Fruit fly (Drosophila melanogaster): ENCODE measurements around the gene Bre1.

Bre1 gene

DNA sequence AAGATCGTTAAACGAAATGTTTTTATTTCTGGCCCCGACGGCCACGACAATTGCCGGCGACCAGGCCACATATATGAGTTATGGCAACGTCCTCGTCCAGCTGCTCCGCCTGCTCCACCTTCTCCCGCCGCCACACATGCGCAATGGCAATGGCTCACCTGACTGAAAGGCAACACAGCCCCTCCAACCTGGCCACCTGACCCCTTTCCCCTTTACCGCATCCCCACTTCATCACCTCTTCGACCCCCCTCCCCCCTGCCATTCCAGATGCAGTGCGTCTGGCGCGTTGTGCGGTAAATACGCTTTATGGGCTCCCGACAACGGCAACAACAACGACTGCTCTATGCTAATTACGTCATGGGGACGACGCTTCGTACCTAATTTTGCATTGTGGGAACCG is 39.8 kb upstream of the Bre1 start:
- TF ChIP-seq crol (GFP tag; IDR thresholded peaks at IDR 0.05) (peak; percentile 64), CG11504 (tag; optimal IDR thresholded peaks at IDR 0.05) (peak; percentile 69), CG3847 (GFP tag; IDR thresholded peaks at IDR 0.05) (no peak), amos (GFP tag; IDR thresholded peaks at IDR 0.05; ENCODE audit: partially characterized antibody) (no peak)

DNA sequence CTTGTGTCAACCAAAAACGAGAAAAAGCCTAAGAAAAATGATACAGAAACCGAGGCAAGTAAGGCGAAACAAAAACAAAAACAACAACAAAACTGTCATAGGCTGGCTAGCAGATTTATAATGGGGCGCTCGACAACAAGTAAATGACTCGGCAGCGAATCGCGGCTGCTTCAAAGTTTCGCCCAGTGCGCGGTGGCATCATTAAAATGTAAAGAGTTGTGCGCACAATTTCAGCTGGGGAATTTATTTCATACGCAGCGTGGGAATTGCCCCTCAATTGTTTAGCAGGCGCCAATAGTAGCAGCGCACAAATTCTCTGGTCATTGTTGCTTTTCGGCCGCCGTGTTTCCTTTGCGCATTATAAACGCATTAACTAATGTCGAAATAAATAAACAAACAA is 37.9 kb upstream of the Bre1 start:
- TF ChIP-seq Nf-YC (tag; optimal IDR thresholded peaks at IDR 0.05), result no peak
- no peak for TF ChIP-seq croc (GFP tag; conservative IDR thresholded peaks at IDR 0.05)
- no peak for TF ChIP-seq CG7839 (tag; optimal IDR thresholded peaks at IDR 0.05)
- no peak for TF ChIP-seq CG17361 (GFP tag; IDR thresholded peaks at IDR 0.05)
- no peak for TF ChIP-seq bowl (GFP tag; IDR thresholded peaks at IDR 0.05)
- TF ChIP-seq CG6683 (GFP tag; optimal IDR thresholded peaks at IDR 0.05), result no peak
- no peak for TF ChIP-seq Mad (GFP tag; optimal IDR thresholded peaks at IDR 0.05)
- TF ChIP-seq CG15269 (tag; optimal IDR thresholded peaks at IDR 0.05), result peak; percentile 24
- 0 out of 4 replicates have a peak, but pooled peaks have one; percentile 59 for TF ChIP-seq chinmo (GFP tag; IDR thresholded peaks at IDR 0.05; ENCODE audit: partially characterized antibody)
- TF ChIP-seq lab (GFP tag; optimal IDR thresholded peaks at IDR 0.05), result no peak
- TF ChIP-seq CG12236 (GFP tag; optimal IDR thresholded peaks at IDR 0.05), result no peak
- no peak for TF ChIP-seq CG12659 (GFP tag; optimal IDR thresholded peaks at IDR 0.05)
- TF ChIP-seq CG12219 (GFP tag; optimal IDR thresholded peaks at IDR 0.05), result no peak
- TF ChIP-seq prd (optimal IDR thresholded peaks at IDR 0.05), result no peak
- no peak for TF ChIP-seq prd (GFP tag; IDR thresholded peaks at IDR 0.05)
- TF ChIP-seq sd (tag; optimal IDR thresholded peaks at IDR 0.05), result peak; percentile 53
- TF ChIP-seq CG6654 (GFP tag; optimal IDR thresholded peaks at IDR 0.05), result no peak
- TF ChIP-seq p53 (GFP tag; optimal IDR thresholded peaks at IDR 0.05), result no peak

DNA sequence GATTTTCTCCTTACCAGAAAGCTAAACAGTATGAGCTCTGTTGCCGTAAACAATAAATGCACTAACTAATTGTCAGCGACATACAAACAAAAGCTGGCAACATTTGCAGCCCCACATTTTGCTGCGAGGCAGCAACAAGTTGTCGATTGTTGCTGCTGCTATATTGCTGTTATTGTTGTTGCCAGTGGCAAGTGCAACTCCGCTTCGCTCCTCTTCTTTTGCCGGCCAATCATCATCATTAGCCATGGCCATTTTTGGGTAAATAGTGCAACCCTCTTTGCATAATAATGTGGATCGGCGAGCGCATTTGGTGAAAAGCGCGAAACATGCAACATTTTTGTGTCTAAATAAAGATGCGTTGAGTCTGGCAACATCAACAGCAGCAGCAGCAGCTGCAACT is 36.7 kb upstream of the Bre1 start:
- TF ChIP-seq zen (tag; optimal IDR thresholded peaks at IDR 0.05) (no peak), D (optimal IDR thresholded peaks at IDR 0.05) (no peak), D (GFP tag; optimal IDR thresholded peaks at IDR 0.05) (no peak), CG11504 (tag; optimal IDR thresholded peaks at IDR 0.05) (peak; percentile 93), CG5953 (GFP tag; IDR thresholded peaks at IDR 0.05) (no peak), CG4404 (GFP tag; IDR thresholded peaks at IDR 0.05) (no peak), Asciz (GFP tag; optimal IDR thresholded peaks at IDR 0.05) (no peak), Ravus (GFP tag; IDR thresholded peaks at IDR 0.05) (no peak)

- TF ChIP-seq CG12659 (GFP tag; optimal IDR thresholded peaks at IDR 0.05) (peak; percentile 9), hbn (GFP tag; IDR thresholded peaks at IDR 0.05; ENCODE audit: partially characterized antibody) (no peak), MBD-R2 (GFP tag; IDR thresholded peaks at IDR 0.05) (no peak), slbo (GFP tag; IDR thresholded peaks at IDR 0.05) (no peak), Oli (tag; optimal IDR thresholded peaks at IDR 0.05) (peak; percentile 47), ab (GFP tag; optimal IDR thresholded peaks at IDR 0.05) (no peak), CG31365 (tag; optimal IDR thresholded peaks at IDR 0.05) (no peak), lola (GFP tag; optimal IDR thresholded peaks at IDR 0.05) (peak in 1 of 3 experiments; percentile 31), CG32767 (GFP tag; IDR thresholded peaks at IDR 0.05) (no peak), prd (optimal IDR thresholded peaks at IDR 0.05) (no peak), prd (GFP tag; IDR thresholded peaks at IDR 0.05) (peak; percentile 34; the same call in 1 of the 3 replicates), CG12219 (GFP tag; optimal IDR thresholded peaks at IDR 0.05) (no peak), CG1792 (GFP tag; optimal IDR thresholded peaks at IDR 0.05) (no peak), oc (tag; optimal IDR thresholded peaks at IDR 0.05) (no peak), ash1 (GFP tag; optimal IDR thresholded peaks at IDR 0.05) (no peak), CG9437 (GFP tag; optimal IDR thresholded peaks at IDR 0.05) (peak; percentile 13), sima (GFP tag; optimal IDR thresholded peaks at IDR 0.05) (no peak), CG14710 (tag; optimal IDR thresholded peaks at IDR 0.05) (peak; percentile 9), Meics (GFP tag; optimal IDR thresholded peaks at IDR 0.05) (peak; percentile 29), ewg (GFP tag; optimal IDR thresholded peaks at IDR 0.05) (peak; percentile 2), CG13775 (GFP tag; optimal IDR thresholded peaks at IDR 0.05) (peak; percentile 3), Sox100B (GFP tag; optimal IDR thresholded peaks at IDR 0.05) (peak; percentile 36)
These were observed 34.7 kb upstream of the Bre1 start for dm6 chr3L:5828684-5829083.

Data from whole organism, embryonic.